Fruit fly (Drosophila melanogaster): ENCODE data around the gene CG9119.

dm6 chr3L:1212571-1212970 lies 8.0 kb upstream of the CG9119 start, which contains the start of gene LysE:
- no peak for TF ChIP-seq CG8478 (optimal IDR thresholded peaks at IDR 0.05)
- no peak for TF ChIP-seq CTCF (optimal IDR thresholded peaks at IDR 0.05)
